Worm (Caenorhabditis elegans): ENCODE results near the gene M03E7.1.

M03E7.1 gene

ce11 chrV:5667337-5667736 is 45.8 kb downstream of the M03E7.1 start (continued):
- TF ChIP-seq peb-1 (tag; optimal IDR thresholded peaks at IDR 0.05) (no peak), ceh-16 (tag; optimal IDR thresholded peaks at IDR 0.05) (no peak), nhr-129 (tag; optimal IDR thresholded peaks at IDR 0.05) (no peak), mab-5 (tag; optimal IDR thresholded peaks at IDR 0.05) (no peak), elt-1 (tag; optimal IDR thresholded peaks at IDR 0.05) (no peak), aly-2 (tag; optimal IDR thresholded peaks at IDR 0.05) (no peak), nhr-23 (tag; optimal IDR thresholded peaks at IDR 0.05) (no peak), nhr-6 (tag; optimal IDR thresholded peaks at IDR 0.05) (no peak)

- TF ChIP-seq mab-5 (tag; optimal IDR thresholded peaks at IDR 0.05) (no peak), nhr-12 (tag; optimal IDR thresholded peaks at IDR 0.05) (no peak), ZK546.5 (tag; optimal IDR thresholded peaks at IDR 0.05) (no peak), ztf-4 (tag; optimal IDR thresholded peaks at IDR 0.05) (no peak), lin-11 (tag; optimal IDR thresholded peaks at IDR 0.05) (no peak), skn-1 (tag; optimal IDR thresholded peaks at IDR 0.05) (no peak), ama-1 (optimal IDR thresholded peaks at IDR 0.05) (no peak)
These were observed 47.5 kb downstream of the M03E7.1 start for ce11 chrV:5668968-5669367.

ce11 chrV:5672270-5672669 is 50.8 kb downstream of the M03E7.1 start:
- TF ChIP-seq lin-11 (tag; optimal IDR thresholded peaks at IDR 0.05) (no peak), nhr-25 (tag; optimal IDR thresholded peaks at IDR 0.05) (no peak), dmd-4 (tag; optimal IDR thresholded peaks at IDR 0.05) (no peak), nhr-21 (tag; optimal IDR thresholded peaks at IDR 0.05) (no peak), ama-1 (optimal IDR thresholded peaks at IDR 0.05) (no peak), skn-1 (tag; optimal IDR thresholded peaks at IDR 0.05) (no peak), blmp-1 (tag; optimal IDR thresholded peaks at IDR 0.05; ENCODE audit: insufficient read depth) (no peak), lin-13 (GFP tag; optimal IDR thresholded peaks at IDR 0.05) (no peak), egl-27 (tag; optimal IDR thresholded peaks at IDR 0.05) (no peak), unc-39 (tag; optimal IDR thresholded peaks at IDR 0.05) (no peak), sem-4 (tag; optimal IDR thresholded peaks at IDR 0.05) (no peak), nhr-6 (tag; optimal IDR thresholded peaks at IDR 0.05) (no peak)
